Worm (Caenorhabditis elegans): ENCODE results near the gene srz-5.
"Not testable (repeated sequence)": the region's sequence is repeated elsewhere in the genome, so short reads cannot be mapped to it uniquely, and the experiment has no call there.

The srz-5 gene

ce11 chrII:3470549-3470948 lies 44.0 kb downstream of the srz-5 start, which contains the start of gene Y49F6B.20:
Gene Y49F6B.20, minus strand, starts transcription at chrII:3470649.
- TF ChIP-seq lim-6 (tag; optimal IDR thresholded peaks at IDR 0.05) (no peak), tbx-7 (tag; optimal IDR thresholded peaks at IDR 0.05) (no peak), pha-4 (tag; optimal IDR thresholded peaks at IDR 0.05) (no peak), rnt-1 (tag; optimal IDR thresholded peaks at IDR 0.05) (no peak), ceh-48 (tag; optimal IDR thresholded peaks at IDR 0.05) (no peak), syd-9 (tag; optimal IDR thresholded peaks at IDR 0.05) (no peak), gmeb-2 (tag; optimal IDR thresholded peaks at IDR 0.05) (no peak), elt-4 (tag; optimal IDR thresholded peaks at IDR 0.05) (no peak), pax-1 (tag; optimal IDR thresholded peaks at IDR 0.05) (no peak), K02D7.2 (tag; optimal IDR thresholded peaks at IDR 0.05) (no peak)

- TF ChIP-seq syd-9, fax-1, pha-4 (tag; optimal IDR thresholded peaks at IDR 0.05): not testable (repeated sequence)
Measured at ce11 chrII:3464580-3464979, 50.0 kb downstream of the srz-5 start, which contains the start of gene C16C8.10. Gene C16C8.10, minus strand, starts transcription at chrII:3464680.

- TF ChIP-seq sox-4 (tag; optimal IDR thresholded peaks at IDR 0.05) = no peak
- TF ChIP-seq ref-2 (tag; optimal IDR thresholded peaks at IDR 0.05) = no peak
- no peak for TF ChIP-seq T23F11.4 (GFP tag; optimal IDR thresholded peaks at IDR 0.05)
- TF ChIP-seq mec-3 (tag; optimal IDR thresholded peaks at IDR 0.05; ENCODE audit: borderline replicate concordance) = no peak
- TF ChIP-seq pros-1 (tag; optimal IDR thresholded peaks at IDR 0.05) = no peak
- TF ChIP-seq nhr-232 (tag; optimal IDR thresholded peaks at IDR 0.05) = no peak
- TF ChIP-seq unc-42 (tag; optimal IDR thresholded peaks at IDR 0.05) = no peak
- no peak for TF ChIP-seq ceh-6 (GFP tag; optimal IDR thresholded peaks at IDR 0.05)
- no peak for TF ChIP-seq sox-2 (GFP tag; IDR thresholded peaks at IDR 0.05)
- no peak for TF ChIP-seq lin-11 (tag; optimal IDR thresholded peaks at IDR 0.05)
Measured at ce11 chrII:3463097-3463496, 51.4 kb downstream of the srz-5 start, which contains the start of gene C16C8.9. Gene C16C8.9, minus strand, starts transcription at chrII:3463197.

All from whole organism, late embryonic.